Fruit fly (Drosophila melanogaster): Measurements from ENCODE around the gene AstA.

The AstA gene

DNA sequence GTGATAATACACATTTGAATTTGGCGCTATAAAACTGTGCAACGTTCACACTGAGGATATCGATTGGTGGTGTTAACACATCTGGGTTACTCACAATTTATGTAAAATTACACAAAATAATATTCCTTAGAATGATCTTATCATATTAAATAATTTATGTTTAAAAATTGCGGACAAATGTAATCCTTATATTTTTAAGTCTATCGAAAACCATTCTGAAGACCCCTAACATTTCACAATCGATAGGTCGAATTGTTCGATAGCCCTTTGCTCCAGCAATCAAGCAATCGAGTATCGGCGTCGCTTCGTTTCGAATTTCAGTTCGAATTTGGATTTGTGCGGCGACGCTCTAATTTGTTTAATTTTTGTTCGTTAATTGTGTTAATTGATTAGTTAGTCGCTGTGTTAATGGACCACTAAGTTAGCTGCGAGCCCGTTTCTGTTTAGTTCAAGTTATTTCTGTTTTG, 11.3 kb downstream of the AstA start, which contains the start of gene asp:
TSS of gene asp (plus strand) at position 289 of the 467 bp plus-strand sequence.
- TF ChIP-seq Smox (GFP tag; optimal IDR thresholded peaks at IDR 0.05) (peak; percentile 12), svp (GFP tag) (peak; percentile 30), vri (GFP tag; optimal IDR thresholded peaks at IDR 0.05) (no peak)

DNA sequence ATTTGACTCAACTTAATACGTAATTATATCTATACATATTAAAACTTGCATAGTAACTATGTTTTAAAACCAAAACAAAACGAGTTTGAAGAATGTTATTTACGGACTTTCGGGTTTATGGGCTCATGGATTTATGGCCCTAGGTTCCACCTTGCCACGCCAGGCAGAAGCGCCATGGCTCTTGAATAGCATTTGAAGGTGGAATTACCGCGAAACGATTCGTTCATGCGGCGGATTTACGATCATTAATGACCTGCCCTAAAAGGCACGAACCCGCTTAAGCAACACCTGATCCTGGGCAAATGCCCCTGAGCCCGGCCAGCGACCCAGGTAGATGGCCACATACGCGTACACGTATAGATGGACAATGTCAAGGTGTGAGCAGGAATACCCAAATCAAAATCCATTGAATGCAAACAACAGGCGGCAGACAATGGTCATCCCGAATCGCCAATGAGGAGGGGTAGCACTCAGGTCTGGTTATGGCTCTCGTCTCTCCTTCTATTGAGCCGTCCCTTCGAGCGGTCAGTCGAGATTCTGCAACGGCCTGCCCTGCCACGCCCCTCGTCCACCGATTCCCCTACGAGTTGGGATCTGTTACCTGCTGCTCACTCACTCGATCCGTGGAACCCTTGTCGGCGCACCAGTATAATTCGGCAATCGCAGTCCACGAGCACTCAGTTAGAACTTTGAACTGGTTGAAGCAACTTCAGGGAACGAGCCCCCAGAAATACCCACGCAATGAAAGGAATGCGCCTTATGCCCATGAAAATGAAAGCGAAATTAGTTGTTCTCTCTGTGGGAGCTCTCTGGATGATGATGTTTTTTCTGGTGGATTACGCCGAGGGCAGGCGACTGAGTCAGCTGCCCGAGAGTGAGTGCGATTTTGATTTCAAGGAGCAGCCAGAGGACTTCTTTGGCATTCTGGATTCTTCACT, 15.5 kb downstream of the AstA start, which contains the start of gene tld:
TSS of gene tld (plus strand) at position 677 of the 938 bp plus-strand sequence.
- TF ChIP-seq Blimp-1 (GFP tag; optimal IDR thresholded peaks at IDR 0.05) (peak; percentile 93), acj6 (GFP tag; optimal IDR thresholded peaks at IDR 0.05) (no peak), CG6792 (GFP tag; optimal IDR thresholded peaks at IDR 0.05) (no peak), svp (GFP tag) (peak; percentile 13), CG4318 (GFP tag; optimal IDR thresholded peaks at IDR 0.05) (no peak), CG32006 (GFP tag; optimal IDR thresholded peaks at IDR 0.05) (no peak), CG11762 (GFP tag; optimal IDR thresholded peaks at IDR 0.05; ENCODE audit: insufficient read depth) (no peak), Sox14 (GFP tag; optimal IDR thresholded peaks at IDR 0.05) (no peak)

DNA sequence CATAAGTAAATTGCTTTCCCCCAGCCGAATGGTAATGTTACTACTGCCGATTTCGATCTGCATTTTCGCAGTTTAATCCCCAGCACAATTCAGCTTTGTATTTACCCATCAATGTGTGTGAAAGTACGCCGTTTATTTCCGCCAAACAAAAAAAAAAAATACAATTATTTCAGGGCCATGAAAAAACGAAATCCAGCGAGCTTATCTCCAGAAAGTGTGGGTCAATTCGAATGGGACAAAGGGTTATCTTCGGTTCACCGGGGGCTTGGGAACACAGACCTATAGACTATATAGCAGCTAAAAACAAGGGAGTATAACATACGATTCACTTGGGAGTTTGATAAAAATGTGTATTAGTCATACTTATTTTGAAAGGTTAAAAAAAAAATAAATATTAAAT, 37.8 kb downstream of the AstA start:
- no peak for TF ChIP-seq topi (GFP tag; optimal IDR thresholded peaks at IDR 0.05)
- TF ChIP-seq CG7368 (GFP tag; optimal IDR thresholded peaks at IDR 0.05) = no peak
- peak; percentile 97 for TF ChIP-seq svp (GFP tag)

DNA sequence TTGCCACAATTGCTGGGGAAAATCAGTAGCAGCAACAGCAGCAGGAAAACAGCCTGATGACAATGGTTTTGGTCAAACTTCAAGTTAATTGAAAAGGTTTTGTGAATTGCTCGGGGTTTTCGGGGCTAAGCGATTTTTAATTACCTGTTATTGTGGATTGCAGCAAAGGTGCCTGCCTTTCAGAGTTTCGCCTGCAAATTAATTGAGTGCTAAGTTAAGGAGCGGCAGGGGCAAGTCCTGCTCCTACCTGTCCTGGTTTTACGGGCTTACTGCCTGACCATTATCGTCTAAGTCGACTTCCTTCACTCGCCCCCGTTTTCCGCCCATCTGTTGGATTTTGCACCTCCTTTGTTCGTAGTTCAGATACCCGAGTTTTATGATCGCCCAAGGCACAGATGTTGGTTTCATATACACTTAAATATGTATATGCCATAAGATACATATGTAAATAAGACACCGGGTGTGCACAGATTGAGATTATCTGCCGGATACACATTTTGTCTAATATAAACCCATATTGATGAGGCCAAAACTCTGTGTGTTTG, 38.5 kb downstream of the AstA start:
- no peak for TF ChIP-seq Eip93F (GFP tag; optimal IDR thresholded peaks at IDR 0.05)

DNA sequence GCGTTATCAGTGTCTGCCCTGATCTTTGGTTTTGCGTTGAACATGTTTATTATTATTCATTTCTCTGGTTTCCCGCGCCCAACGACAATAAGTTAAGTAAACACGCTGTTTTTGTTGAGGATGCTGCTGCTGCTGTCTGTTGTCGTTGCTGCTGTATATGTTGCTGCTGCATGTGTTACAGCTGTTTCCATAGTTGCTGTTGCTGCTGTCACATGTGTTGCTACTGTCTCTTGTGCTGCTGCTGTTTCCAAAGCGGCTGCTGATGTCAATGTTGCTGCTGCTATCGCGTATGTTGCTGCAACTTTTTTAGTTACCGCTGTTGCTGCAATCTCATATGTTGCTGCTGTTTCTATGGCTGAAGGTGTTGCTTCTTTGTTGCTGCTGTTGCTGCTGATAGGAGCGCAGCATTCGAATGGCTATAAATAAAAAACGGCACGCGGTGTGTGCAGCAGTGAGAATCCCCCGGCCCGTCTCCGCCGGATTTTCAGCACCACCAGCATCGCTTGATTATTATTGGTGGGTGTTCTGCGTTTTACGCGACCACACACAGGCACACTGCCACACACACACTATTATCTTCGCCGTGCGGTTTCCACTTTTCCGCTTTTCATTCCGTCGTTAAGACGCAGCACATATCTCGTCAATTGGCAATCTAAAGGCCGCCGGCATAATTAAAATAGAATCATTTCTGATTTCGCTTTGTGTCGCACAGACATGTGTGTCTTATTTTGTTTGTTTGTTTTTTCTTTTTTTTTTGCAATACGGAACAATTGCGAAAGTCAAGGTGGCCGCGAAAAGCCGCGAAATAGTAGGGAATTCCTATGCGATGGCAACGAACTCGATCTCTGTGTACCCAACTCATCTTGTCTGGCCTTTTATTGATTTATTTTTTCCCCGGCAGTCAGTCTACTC, 44.2 kb downstream of the AstA start:
- TF ChIP-seq salr (GFP tag; optimal IDR thresholded peaks at IDR 0.05) (peak in 1 of 2 experiments; percentile 36), CG15336 (GFP tag; IDR thresholded peaks at IDR 0.05) (no peak), Eip78C (GFP tag) (peak; percentile 3), CG3919 (GFP tag; optimal IDR thresholded peaks at IDR 0.05) (peak; percentile 79), CG10669 (GFP tag; optimal IDR thresholded peaks at IDR 0.05) (no peak), CG6163 (GFP tag; IDR thresholded peaks at IDR 0.05) (peak; percentile 76), Eip75B (GFP tag; optimal IDR thresholded peaks at IDR 0.05) (no peak), CG6808 (GFP tag; optimal IDR thresholded peaks at IDR 0.05) (peak; percentile 6), Hr4 (GFP tag; optimal IDR thresholded peaks at IDR 0.05) (no peak), cyc (GFP tag; optimal IDR thresholded peaks at IDR 0.05) (no peak), svp (GFP tag) (peak; percentile 68), fd85E (GFP tag; optimal IDR thresholded peaks at IDR 0.05) (no peak), OdsH (GFP tag; optimal IDR thresholded peaks at IDR 0.05) (no peak), dsx (GFP tag; optimal IDR thresholded peaks at IDR 0.05; ENCODE audit: poor library complexity, severe bottlenecking) (peak; percentile 32), eg (GFP tag; IDR thresholded peaks at IDR 0.05) (peak; percentile 43; the same call in 1 of the 3 replicates), achi (GFP tag; optimal IDR thresholded peaks at IDR 0.05) (peak; percentile 23), CG8319 (GFP tag; optimal IDR thresholded peaks at IDR 0.05) (no peak)
